Worm (Caenorhabditis elegans) whole organism, late embryonic: ENCODE measurements around the gene unc-77.
A peak's percentile ranks its signal among the peaks of the same experiment; 100 is the strongest.

ENCODE experiments used
- K09A11.1 ChIP-seq: sonication (generic microtip); optimal IDR thresholded peaks from 2 replicates; lab custom pipeline; 2017; ENCODE audit warnings: antibody characterized with exemption, mild to moderate bottlenecking, missing genetic modification characterization, missing compliant biosample characterization; ENCODE audit not compliant: insufficient read depth
- ahr-1 ChIP-seq: sonication (generic microtip); optimal IDR thresholded peaks from 2 replicates; lab custom pipeline; 2016; ENCODE audit warnings: missing genetic modification characterization, missing compliant biosample characterization

ce11 chrIV:6206294-6206776, 22.7 kb upstream of the unc-77 start, which contains the start of gene C49A9.10:
- TF ChIP-seq ahr-1 (tag; lab: Kevin White, UChicago): peak; percentile 37
- no peak for TF ChIP-seq K09A11.1 (tag; lab: Kevin White, UChicago)
